Fruit fly (Drosophila melanogaster) whole organism, embryonic: ENCODE results near the gene CG15912.

Experiments used
- Antp ChIP-seq: fragments of 200-800 bp; sonication (Bioruptor generic); optimal IDR thresholded peaks from 3 replicates; lab custom pipeline; 2016; ENCODE audit warnings: missing biosample characterization, missing genetic modification characterization
- Atf3 ChIP-seq: fragments of 200-800 bp; sonication (Bioruptor generic); optimal IDR thresholded peaks from 3 replicates; lab custom pipeline; 2016; ENCODE audit warnings: missing biosample characterization, missing genetic modification characterization
- Awh ChIP-seq: fragments of 200-800 bp; sonication (Bioruptor generic); IDR thresholded peaks from 2 replicates; pipeline ENCODE4, ENCODE4 v1.3.6; 2022; ENCODE audit warnings: missing biosample characterization, missing genetic modification characterization
- CG1024 ChIP-seq: fragments of 200-800 bp; sonication (Bioruptor generic); IDR thresholded peaks from 2 replicates; pipeline ENCODE4 v1.3.6; 2022; ENCODE audit warnings: missing biosample characterization, missing genetic modification characterization
- CG12236 ChIP-seq: fragments of 200-800 bp; sonication (Bioruptor generic); optimal IDR thresholded peaks from 2 replicates; lab custom pipeline; 2016; ENCODE audit warnings: missing biosample characterization, missing genetic modification characterization
- CG12299 ChIP-seq: fragments of 200-800 bp; sonication (Bioruptor generic); optimal IDR thresholded peaks from 2 replicates; lab custom pipeline; 2018; ENCODE audit warnings: missing biosample characterization, mild to moderate bottlenecking, missing genetic modification characterization
- CG13775 ChIP-seq: fragments of 200-800 bp; sonication (Bioruptor generic); optimal IDR thresholded peaks from 3 replicates; lab custom pipeline; 2017; ENCODE audit warnings: missing biosample characterization, mild to moderate bottlenecking, missing genetic modification characterization
- CG15601 ChIP-seq: fragments of 200-800 bp; sonication (Bioruptor generic); optimal IDR thresholded peaks from 3 replicates; lab custom pipeline; 2019; ENCODE audit warnings: missing biosample characterization, mild to moderate bottlenecking, missing genetic modification characterization, moderate library complexity
- CG15696 ChIP-seq: fragments of 200-800 bp; sonication (Bioruptor generic); optimal IDR thresholded peaks from 2 replicates; lab custom pipeline; 2019; ENCODE audit warnings: missing biosample characterization, mild to moderate bottlenecking, missing genetic modification characterization, moderate library complexity
- CG17912 ChIP-seq: fragments of 200-800 bp; sonication (Bioruptor generic); optimal IDR thresholded peaks from 2 replicates; lab custom pipeline; 2018; ENCODE audit warnings: missing biosample characterization, mild to moderate bottlenecking, missing genetic modification characterization
- CG18599 ChIP-seq: fragments of 200-800 bp; sonication (Bioruptor generic); optimal IDR thresholded peaks from 3 replicates; lab custom pipeline; 2017; ENCODE audit warnings: missing biosample characterization, missing genetic modification characterization, mild to moderate bottlenecking, moderate library complexity, missing genetic modification reagents
- CG2129 ChIP-seq: fragments of 200-800 bp; sonication (Bioruptor generic); IDR thresholded peaks from 2 replicates; pipeline ENCODE4 v1.3.6; 2022; ENCODE audit warnings: missing biosample characterization, missing genetic modification characterization; ENCODE audit not compliant: partially characterized antibody
- CG30431 ChIP-seq: fragments of 200-800 bp; sonication (Bioruptor generic); optimal IDR thresholded peaks from 2 replicates; lab custom pipeline; 2017; ENCODE audit warnings: missing biosample characterization, missing genetic modification characterization
- CG34224 ChIP-seq: fragments of 200-800 bp; sonication (Bioruptor generic); IDR thresholded peaks from 3 replicates; pipeline ENCODE4 v1.3.6; 2022; ENCODE audit warnings: missing biosample characterization, missing genetic modification characterization; ENCODE audit not compliant: partially characterized antibody
- CG34422 ChIP-seq: fragments of 200-800 bp; sonication (Bioruptor generic); IDR thresholded peaks from 3 replicates; pipeline ENCODE4 v1.3.6; 2022; ENCODE audit warnings: missing biosample characterization, missing genetic modification characterization
- CG3838 ChIP-seq: fragments of 200-800 bp; sonication (Bioruptor generic); optimal IDR thresholded peaks from 3 replicates; lab custom pipeline; 2016; ENCODE audit warnings: missing biosample characterization, missing genetic modification characterization
- CG4404 ChIP-seq: fragments of 200-800 bp; sonication (Bioruptor generic); IDR thresholded peaks from 2 replicates; pipeline ENCODE4 v1.3.6; 2022; ENCODE audit warnings: missing biosample characterization, missing genetic modification characterization
- CG6175 ChIP-seq: fragments of 200-800 bp; sonication (Bioruptor generic); IDR thresholded peaks from 3 replicates; pipeline ENCODE4 v1.3.6; 2022; ENCODE audit warnings: missing biosample characterization, missing genetic modification characterization
- CG6272 ChIP-seq: fragments of 200-800 bp; sonication (Bioruptor generic); IDR thresholded peaks from 2 replicates; pipeline ENCODE4 v1.3.6; 2022; ENCODE audit warnings: missing biosample characterization, missing genetic modification characterization
- CG6683 ChIP-seq: fragments of 200-800 bp; sonication (Bioruptor generic); optimal IDR thresholded peaks from 2 replicates; lab custom pipeline; 2017; ENCODE audit warnings: missing biosample characterization, mild to moderate bottlenecking, missing genetic modification characterization, missing genetic modification reagents
- CG7987 ChIP-seq: fragments of 200-800 bp; sonication (Bioruptor generic); optimal IDR thresholded peaks from 2 replicates; lab custom pipeline; 2018; ENCODE audit warnings: missing biosample characterization, mild to moderate bottlenecking, missing genetic modification characterization, moderate library complexity
- Camta ChIP-seq: fragments of 200-800 bp; sonication (Bioruptor generic); optimal IDR thresholded peaks from 2 replicates; lab custom pipeline; 2016; ENCODE audit warnings: missing biosample characterization, missing genetic modification characterization
- CoRest ChIP-seq: fragments of 200-800 bp; sonication (Bioruptor generic); optimal IDR thresholded peaks from 3 replicates; lab custom pipeline; 2018; ENCODE audit warnings: missing biosample characterization, mild to moderate bottlenecking, missing genetic modification characterization, moderate library complexity
- Dek ChIP-seq: fragments of 200-800 bp; sonication (Bioruptor generic); optimal IDR thresholded peaks from 3 replicates; lab custom pipeline; 2019; ENCODE audit warnings: missing biosample characterization, mild to moderate bottlenecking, missing genetic modification characterization, moderate library complexity
- Doc2 ChIP-seq: fragments of 200-800 bp; sonication (Bioruptor generic); IDR thresholded peaks from 2 replicates; pipeline ENCODE4 v1.3.6; 2022; ENCODE audit warnings: missing biosample characterization, missing genetic modification characterization
- Dref ChIP-seq: fragments of 200-800 bp; sonication (Bioruptor generic); IDR thresholded peaks from 2 replicates; pipeline ENCODE4 v1.3.6; 2022; ENCODE audit warnings: missing biosample characterization, missing genetic modification characterization
- E2f2 ChIP-seq: fragments of 200-800 bp; sonication (Bioruptor generic); IDR thresholded peaks from 2 replicates; pipeline ENCODE4 v1.3.6; 2022; ENCODE audit warnings: missing biosample characterization, missing genetic modification characterization
- HLH4C ChIP-seq: fragments of 200-800 bp; sonication (Bioruptor generic); IDR thresholded peaks from 3 replicates; pipeline ENCODE4 v1.3.6; 2022; ENCODE audit warnings: missing biosample characterization, missing genetic modification characterization; ENCODE audit not compliant: partially characterized antibody
- Lim3 ChIP-seq: fragments of 200-800 bp; sonication (Bioruptor generic); IDR thresholded peaks from 2 replicates; pipeline ENCODE4 v1.3.6; 2022; ENCODE audit warnings: missing biosample characterization, missing genetic modification characterization
- NFAT ChIP-seq: fragments of 200-800 bp; sonication (Bioruptor generic); IDR thresholded peaks from 2 replicates; pipeline ENCODE4 v1.3.6; 2022; ENCODE audit warnings: missing biosample characterization, missing genetic modification characterization
- Side ChIP-seq: fragments of 200-800 bp; sonication (Bioruptor generic); optimal IDR thresholded peaks from 2 replicates; lab custom pipeline; 2016; ENCODE audit warnings: missing biosample characterization, missing genetic modification characterization
- Sry-β ChIP-seq: fragments of 200-800 bp; sonication (Bioruptor generic); optimal IDR thresholded peaks from 2 replicates; lab custom pipeline; 2018; ENCODE audit warnings: missing biosample characterization, mild to moderate bottlenecking, missing genetic modification characterization, moderate library complexity
- Tbp ChIP-seq: fragments of >200 bp; optimal IDR thresholded peaks from 2 replicates; lab custom pipeline; 2018; ENCODE audit warnings: missing biosample characterization, missing genetic modification characterization
- Vsx1 ChIP-seq: fragments of 200-800 bp; sonication (Bioruptor generic); optimal IDR thresholded peaks from 2 replicates; lab custom pipeline; 2017; ENCODE audit warnings: missing biosample characterization, mild to moderate bottlenecking, missing genetic modification characterization, missing genetic modification reagents
- aop ChIP-seq: fragments of 200-800 bp; sonication (Bioruptor generic); IDR thresholded peaks from 2 replicates; pipeline ENCODE4 v1.3.6; 2022; ENCODE audit warnings: missing biosample characterization, missing genetic modification characterization
- chinmo ChIP-seq: fragments of 200-800 bp; sonication (Bioruptor generic); IDR thresholded peaks from 4 replicates; pipeline ENCODE4 v1.3.6; 2022; ENCODE audit warnings: missing biosample characterization, missing genetic modification characterization; ENCODE audit not compliant: partially characterized antibody
- crc ChIP-seq: fragments of 200-800 bp; sonication (Bioruptor generic); optimal IDR thresholded peaks from 2 replicates; lab custom pipeline; 2016; ENCODE audit warnings: missing biosample characterization, missing genetic modification characterization
- ems ChIP-seq: fragments of 200-800 bp; sonication (Bioruptor generic); optimal IDR thresholded peaks from 3 replicates; lab custom pipeline; 2016; ENCODE audit warnings: missing biosample characterization, missing genetic modification characterization
- esg ChIP-seq: fragments of 200-800 bp; sonication (Bioruptor generic); conservative IDR thresholded peaks from 2 replicates; pipeline ENCODE4 v1.3.6; 2022; ENCODE audit warnings: missing biosample characterization, missing genetic modification characterization
- ftz-f1 ChIP-seq: fragments of 200-800 bp; sonication (Bioruptor generic); optimal IDR thresholded peaks from 2 replicates; lab custom pipeline; 2016; ENCODE audit warnings: missing biosample characterization, missing genetic modification characterization
- gfzf ChIP-seq: fragments of 200-800 bp; sonication (Bioruptor generic); optimal IDR thresholded peaks from 2 replicates; lab custom pipeline; 2016; ENCODE audit warnings: missing biosample characterization, mild to moderate bottlenecking, missing genetic modification characterization, moderate library complexity
- nerfin-2 ChIP-seq: fragments of 200-800 bp; sonication (Bioruptor generic); IDR thresholded peaks from 2 replicates; pipeline ENCODE4 v1.3.6; 2022; ENCODE audit warnings: missing biosample characterization, missing genetic modification characterization; ENCODE audit not compliant: partially characterized antibody
- pho ChIP-seq: fragments of 200-800 bp; sonication (Bioruptor generic); optimal IDR thresholded peaks from 2 replicates; lab custom pipeline; 2016; ENCODE audit warnings: missing biosample characterization, missing genetic modification characterization
- sd ChIP-seq: fragments of 200-800 bp; sonication (Bioruptor generic); optimal IDR thresholded peaks from 3 replicates; lab custom pipeline; 2018; ENCODE audit warnings: missing biosample characterization, mild to moderate bottlenecking, missing genetic modification characterization, moderate library complexity
- slp2 ChIP-seq: fragments of 200-800 bp; sonication (Bioruptor generic); optimal IDR thresholded peaks from 2 replicates; lab custom pipeline; 2016; ENCODE audit warnings: missing biosample characterization, missing genetic modification characterization
- sob ChIP-seq: fragments of 200-800 bp; sonication (Bioruptor generic); IDR thresholded peaks from 2 replicates; pipeline ENCODE4 v1.3.6; 2022; ENCODE audit warnings: missing biosample characterization, missing genetic modification characterization
- stwl ChIP-seq: fragments of 200-800 bp; sonication (Bioruptor generic); optimal IDR thresholded peaks from 3 replicates; lab custom pipeline; 2018; ENCODE audit warnings: missing biosample characterization, mild to moderate bottlenecking, missing genetic modification characterization, moderate library complexity
- sug ChIP-seq: fragments of 200-800 bp; optimal IDR thresholded peaks from 2 replicates; lab custom pipeline; 2019; ENCODE audit warnings: missing biosample characterization, mild to moderate bottlenecking, missing genetic modification characterization, moderate library complexity
- tap ChIP-seq: fragments of 200-800 bp; optimal IDR thresholded peaks from 3 replicates; lab custom pipeline; 2019; ENCODE audit warnings: missing biosample characterization, mild to moderate bottlenecking, missing genetic modification characterization, moderate library complexity
- unc-4 ChIP-seq: fragments of 200-800 bp; sonication (Bioruptor generic); IDR thresholded peaks from 2 replicates; pipeline ENCODE4 v1.3.6; 2022; ENCODE audit warnings: missing biosample characterization, missing genetic modification characterization; ENCODE audit not compliant: partially characterized antibody
- vvl ChIP-seq: fragments of 200-800 bp; sonication (Bioruptor generic); IDR thresholded peaks from 2 replicates; pipeline ENCODE4 v1.3.6; 2022; ENCODE audit warnings: missing biosample characterization, missing genetic modification characterization
- wor ChIP-seq: fragments of 200-800 bp; sonication (Bioruptor generic); IDR thresholded peaks from 2 replicates; pipeline ENCODE4 v1.3.6; 2022; ENCODE audit warnings: missing biosample characterization, missing genetic modification characterization

Gene CG15912

dm6 chrX:4534002-4534401 is 14.9 kb upstream of the CG15912 start (continued):
- TF ChIP-seq CG6175 (GFP tag; lab: Robert Waterston, UW) (no peak), unc-4 (GFP tag; lab: Robert Waterston, UW) (0 out of 2 replicates have a peak, but pooled peaks have one; percentile 29), CG17912 (GFP tag; lab: Kevin White, UChicago) (no peak), ems (GFP tag; lab: Kevin White, UChicago) (no peak), CG15601 (tag; lab: Kevin White, UChicago) (no peak), Atf3 (GFP tag; lab: Kevin White, UChicago) (no peak), Vsx1 (GFP tag; lab: Kevin White, UChicago) (no peak), HLH4C (GFP tag; lab: Robert Waterston, UW) (peak; percentile 84), stwl (tag; lab: Kevin White, UChicago) (peak; percentile 18), ftz-f1 (GFP tag; lab: Kevin White, UChicago) (no peak), CG34224 (GFP tag; lab: Robert Waterston, UW) (peak; percentile 11; the same call in 1 of the 3 replicates), CoRest (no peak), Lim3 (GFP tag; lab: Robert Waterston, UW) (no peak), CG34422 (no peak), vvl (GFP tag; lab: Robert Waterston, UW) (no peak), CG1024 (no peak), CG3838 (GFP tag; lab: Kevin White, UChicago) (no peak), Doc2 (GFP tag; lab: Robert Waterston, UW) (no peak), CG12299 (tag; lab: Kevin White, UChicago) (no peak), pho (GFP tag; lab: Kevin White, UChicago) (no peak), CG12236 (GFP tag; lab: Kevin White, UChicago) (no peak), sd (tag; lab: Kevin White, UChicago) (no peak), CG2129 (GFP tag; lab: Robert Waterston, UW) (no peak), slp2 (GFP tag; lab: Kevin White, UChicago) (no peak), Dref (GFP tag; lab: Robert Waterston, UW) (peak; percentile 51), CG4404 (GFP tag; lab: Robert Waterston, UW) (no peak), sob (GFP tag; lab: Robert Waterston, UW) (no peak), aop (GFP tag; lab: Robert Waterston, UW) (no peak), CG18599 (GFP tag; lab: Kevin White, UChicago) (no peak), Tbp (GFP tag; lab: Kevin White, UChicago) (no peak), CG6272 (GFP tag; lab: Robert Waterston, UW) (no peak), Camta (GFP tag; lab: Kevin White, UChicago) (no peak), CG30431 (GFP tag; lab: Kevin White, UChicago) (no peak), chinmo (0 out of 4 replicates have a peak, but pooled peaks have one; percentile 42), tap (tag; lab: Kevin White, UChicago) (no peak), E2f2 (no peak), Side (no peak), Sry-β (GFP tag; lab: Kevin White, UChicago) (no peak), CG7987 (GFP tag; lab: Kevin White, UChicago) (no peak), NFAT (GFP tag; lab: Robert Waterston, UW) (no peak), CG15696 (tag; lab: Kevin White, UChicago) (no peak), CG6683 (GFP tag; lab: Kevin White, UChicago) (no peak), nerfin-2 (GFP tag; lab: Robert Waterston, UW) (peak; percentile 91), esg (GFP tag; lab: Robert Waterston, UW) (no peak), Dek (tag; lab: Kevin White, UChicago) (no peak), sug (tag; lab: Kevin White, UChicago) (no peak), CG13775 (no peak), gfzf (no peak), Awh (GFP tag; lab: Robert Waterston, UW) (no peak), Antp (GFP tag; lab: Kevin White, UChicago) (no peak), wor (GFP tag; lab: Robert Waterston, UW) (no peak), crc (no peak)
